Worm (Caenorhabditis elegans): ENCODE measurements around the gene F59B2.13.

The F59B2.13 gene

ce11 chrIII:9054414-9055147 lies 27.7 kb upstream of the F59B2.13 start, which contains the start of gene cls-2 (continued):
- no peak for TF ChIP-seq lsy-27 (tag; optimal IDR thresholded peaks at IDR 0.05; ENCODE audit: borderline replicate concordance, insufficient read depth)
- peak; percentile 50 for TF ChIP-seq lsl-1 (GFP tag; optimal IDR thresholded peaks at IDR 0.05)
- TF ChIP-seq nfyb-1 (GFP tag; IDR thresholded peaks at IDR 0.05), result no peak
- TF ChIP-seq bed-1 (GFP tag; IDR thresholded peaks at IDR 0.05), result no peak
- TF ChIP-seq lin-26 (GFP tag; IDR thresholded peaks at IDR 0.05), result no peak
- TF ChIP-seq nhr-120 (GFP tag; IDR thresholded peaks at IDR 0.05), result no peak
- no peak for TF ChIP-seq C06A6.2 (GFP tag; conservative IDR thresholded peaks at IDR 0.05)
- no peak for TF ChIP-seq K12H6.12 (tag; optimal IDR thresholded peaks at IDR 0.05)
- no peak for TF ChIP-seq rec-8 (tag; optimal IDR thresholded peaks at IDR 0.05)
- TF ChIP-seq ceh-40 (GFP tag; IDR thresholded peaks at IDR 0.05), result no peak
- TF ChIP-seq nhr-90 (tag; optimal IDR thresholded peaks at IDR 0.05), result no peak
- TF ChIP-seq ztf-26 (tag; optimal IDR thresholded peaks at IDR 0.05), result no peak
- no peak for TF ChIP-seq repo-1 (tag; optimal IDR thresholded peaks at IDR 0.05)

ce11 chrIII:9053740-9054252 lies 26.9 kb upstream of the F59B2.13 start, which contains the start of gene R107.5:
Gene R107.5, minus strand, starts transcription at chrIII:9053790.
- TF ChIP-seq T07F8.4 (tag; optimal IDR thresholded peaks at IDR 0.05) (peak; percentile 66), dpl-1 (GFP tag; optimal IDR thresholded peaks at IDR 0.05) (peak; percentile 42), repo-1 (tag; optimal IDR thresholded peaks at IDR 0.05) (peak; percentile 96), hsf-1 (GFP tag; IDR thresholded peaks at IDR 0.05) (peak; percentile 100), nfya-2 (GFP tag; IDR thresholded peaks at IDR 0.05) (no peak), dpff-1 (tag; optimal IDR thresholded peaks at IDR 0.05) (peak; percentile 95), athp-1 (tag; optimal IDR thresholded peaks at IDR 0.05) (peak; percentile 90), Y53G8AR.9 (GFP tag; conservative IDR thresholded peaks at IDR 0.05) (peak; percentile 94), ztf-6 (GFP tag; IDR thresholded peaks at IDR 0.05) (0 out of 2 replicates have a peak, but pooled peaks have one; percentile 60), him-1 (tag; optimal IDR thresholded peaks at IDR 0.05) (no peak), snpc-4 (GFP tag; optimal IDR thresholded peaks at IDR 0.05) (no peak), snpc-4 (tag; optimal IDR thresholded peaks at IDR 0.05) (peak in 2 of 4 experiments; percentile 48 to 77), bed-2 (GFP tag; IDR thresholded peaks at IDR 0.05) (peak; percentile 65; the same call in 1 of the 2 replicates), bed-1 (GFP tag; IDR thresholded peaks at IDR 0.05) (0 out of 2 replicates have a peak, but pooled peaks have one; percentile 59), egrh-3 (GFP tag; IDR thresholded peaks at IDR 0.05) (peak; percentile 55; the same call in 1 of the 2 replicates), fkh-3 (tag; optimal IDR thresholded peaks at IDR 0.05) (peak; percentile 36), ceh-91 (GFP tag; IDR thresholded peaks at IDR 0.05) (no peak), efl-1 (GFP tag; optimal IDR thresholded peaks at IDR 0.05) (no peak), mcd-1 (GFP tag; IDR thresholded peaks at IDR 0.05) (peak; percentile 89), ztf-22 (GFP tag; optimal IDR thresholded peaks at IDR 0.05) (peak; percentile 92), ceh-58 (GFP tag; IDR thresholded peaks at IDR 0.05) (no peak), B0336.3 (GFP tag; IDR thresholded peaks at IDR 0.05) (peak; percentile 94), tbp1 (GFP tag; optimal IDR thresholded peaks at IDR 0.05) (peak; percentile 76), lag-1 (GFP tag; IDR thresholded peaks at IDR 0.05) (0 out of 2 replicates have a peak, but pooled peaks have one; percentile 22), rcor-1 (GFP tag; IDR thresholded peaks at IDR 0.05) (peak; percentile 87), T26A5.8 (tag; optimal IDR thresholded peaks at IDR 0.05) (no peak), ccch-3 (GFP tag; optimal IDR thresholded peaks at IDR 0.05) (no peak), madf-10 (tag; optimal IDR thresholded peaks at IDR 0.05) (peak; percentile 76), unc-130 (GFP tag; optimal IDR thresholded peaks at IDR 0.05) (no peak), mel-28 (tag; optimal IDR thresholded peaks at IDR 0.05; ENCODE audit: borderline replicate concordance) (peak; percentile 84), dox-1 (GFP tag; IDR thresholded peaks at IDR 0.05) (peak; percentile 91), unc-62 (GFP tag; optimal IDR thresholded peaks at IDR 0.05) (peak; percentile 8), aptf-3 (GFP tag; IDR thresholded peaks at IDR 0.05) (peak; percentile 87; the same call in 1 of the 2 replicates), Y56A3A.18 (GFP tag; IDR thresholded peaks at IDR 0.05) (peak; percentile 86), akir-1 (GFP tag; optimal IDR thresholded peaks at IDR 0.05) (peak; percentile 71), hmg-1.2 (GFP tag; IDR thresholded peaks at IDR 0.05) (peak; percentile 95)
